Worm (Caenorhabditis elegans): ENCODE data around the gene C32D5.7.

DNA sequence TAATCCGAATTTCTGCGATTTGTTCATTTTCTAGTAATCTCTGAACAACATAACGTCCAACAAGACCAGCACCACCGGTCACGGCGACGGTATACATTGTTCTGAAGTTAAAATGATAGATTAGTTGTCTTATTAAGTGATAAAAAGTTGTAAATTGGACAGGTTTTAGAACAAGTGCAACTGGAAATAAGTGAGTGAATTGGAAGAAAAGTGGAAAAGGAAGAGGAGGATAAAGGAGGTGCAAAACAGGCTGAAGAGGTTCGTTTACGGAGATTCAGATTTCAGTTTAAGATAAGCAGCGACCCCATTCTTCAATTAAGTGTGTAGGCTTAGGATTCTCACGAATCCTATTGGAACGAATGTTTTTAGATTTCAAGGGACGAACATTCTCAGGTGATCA lies 19.1 kb upstream of the C32D5.7 start, which contains the start of gene C32D5.12:
- TF ChIP-seq egl-27 (tag; optimal IDR thresholded peaks at IDR 0.05): no peak
- TF ChIP-seq ama-1 (optimal IDR thresholded peaks at IDR 0.05): no peak
- TF ChIP-seq unc-55 (GFP tag; optimal IDR thresholded peaks at IDR 0.05): no peak
- no peak for TF ChIP-seq nhr-25 (tag; optimal IDR thresholded peaks at IDR 0.05)
- no peak for TF ChIP-seq ceh-82 (tag; optimal IDR thresholded peaks at IDR 0.05)
- TF ChIP-seq Y55F3AM.14 (GFP tag; optimal IDR thresholded peaks at IDR 0.05): no peak
- no peak for TF ChIP-seq unc-39 (tag; optimal IDR thresholded peaks at IDR 0.05)
- TF ChIP-seq nhr-237 (tag; optimal IDR thresholded peaks at IDR 0.05): no peak
- no peak for TF ChIP-seq lin-13 (GFP tag; optimal IDR thresholded peaks at IDR 0.05)
- TF ChIP-seq C34F6.9 (tag; optimal IDR thresholded peaks at IDR 0.05): no peak

Data from whole organism, L2 larva.